Fruit fly (Drosophila melanogaster) whole organism, pupa: ENCODE measurements around the gene PCNA2.

Source experiments
- Pif1A ChIP-seq: fragments of 200-800 bp; sonication (Bioruptor generic); optimal IDR thresholded peaks from 3 replicates; lab custom pipeline; 2016; ENCODE audit warnings: missing biosample characterization, missing genetic modification characterization
- gl ChIP-seq: fragments of 200-800 bp; sonication (Bioruptor generic); optimal IDR thresholded peaks from 2 replicates; lab custom pipeline; 2018; ENCODE audit warnings: missing biosample characterization, mild to moderate bottlenecking, missing genetic modification characterization

DNA sequence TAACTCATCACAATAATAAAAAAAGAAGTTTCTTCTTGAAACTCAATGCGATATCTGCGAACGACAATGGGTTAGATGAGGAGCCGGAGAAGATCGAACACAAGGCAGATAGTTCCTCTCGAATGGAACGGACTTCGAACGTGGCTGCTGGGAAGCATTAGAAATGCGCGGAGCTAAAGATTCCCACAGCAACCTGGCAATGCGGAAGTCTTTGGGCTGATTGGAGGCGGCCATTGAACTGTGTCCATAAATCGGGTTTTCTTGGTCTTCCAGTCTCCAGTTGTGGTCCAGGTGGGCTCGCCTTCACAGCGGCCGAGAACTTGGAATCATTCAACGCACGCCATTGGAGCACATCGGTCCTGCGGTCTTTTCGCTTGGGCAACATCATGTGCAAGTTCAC lies 43.5 kb downstream of the PCNA2 start, which contains the start of gene CG13081:
- TF ChIP-seq gl (tag; lab: Kevin White, UChicago) (no peak), Pif1A (GFP tag; lab: Kevin White, UChicago) (no peak)
